Fruit fly (Drosophila melanogaster): Measurements from ENCODE around the gene RhoGDI.

Gene RhoGDI

dm6 chr3L:19907706-19908070, 20.9 kb upstream of the RhoGDI start:
- TF ChIP-seq Hnf4 (GFP tag; optimal IDR thresholded peaks at IDR 0.05) (no peak), Hr78 (GFP tag; optimal IDR thresholded peaks at IDR 0.05) (no peak), sv (GFP tag; optimal IDR thresholded peaks at IDR 0.05) (no peak), Dfd (GFP tag; optimal IDR thresholded peaks at IDR 0.05) (no peak), Jra (GFP tag; optimal IDR thresholded peaks at IDR 0.05) (no peak), fru (GFP tag; optimal IDR thresholded peaks at IDR 0.05) (no peak)

DNA sequence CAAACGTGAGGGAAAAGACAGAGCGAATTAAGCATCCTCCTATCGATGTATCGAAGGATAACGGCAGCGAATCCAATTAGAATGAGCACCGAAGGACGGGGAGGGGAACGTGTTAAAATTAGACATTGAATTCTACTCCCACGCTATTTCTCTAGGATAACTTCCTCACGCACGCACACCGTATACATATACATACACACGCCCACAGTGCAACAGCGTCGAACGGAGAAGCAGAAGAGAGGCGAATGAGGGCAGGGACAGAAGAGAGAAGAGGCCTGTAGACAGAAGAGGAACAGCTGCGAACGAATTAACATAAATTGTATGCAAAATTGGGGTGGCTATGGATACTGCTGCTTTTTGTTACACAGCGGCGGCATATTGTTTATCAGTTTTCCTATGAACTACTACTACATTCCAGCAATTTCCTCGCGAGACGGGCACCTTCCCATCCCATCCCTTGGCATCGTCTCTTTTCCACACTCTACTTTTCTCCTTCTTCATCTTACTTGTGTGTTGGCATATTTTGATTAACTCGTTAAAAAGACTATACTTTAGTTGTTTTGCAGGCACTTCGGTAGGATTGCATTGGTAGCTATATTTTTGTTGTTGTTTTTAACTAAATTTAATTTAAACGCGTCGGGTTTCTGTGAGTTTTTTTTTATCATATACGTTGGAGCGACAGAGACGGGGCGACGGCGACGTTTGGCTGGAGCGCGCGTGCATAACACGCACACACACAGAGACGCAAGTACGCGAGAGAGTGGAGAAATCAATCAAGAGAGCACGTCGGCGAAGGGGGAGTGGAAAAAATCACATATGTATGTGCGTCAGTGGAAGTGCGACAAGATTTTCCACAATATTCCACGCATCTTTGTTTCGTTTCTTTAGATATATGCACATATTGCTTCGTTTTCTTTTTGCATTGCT, 20.1 kb upstream of the RhoGDI start:
- TF ChIP-seq Mio (GFP tag; optimal IDR thresholded peaks at IDR 0.05): no peak
- TF ChIP-seq Hnf4 (GFP tag; optimal IDR thresholded peaks at IDR 0.05): no peak
- TF ChIP-seq Sp1 (GFP tag; optimal IDR thresholded peaks at IDR 0.05): no peak
- no peak for TF ChIP-seq CG32264 (GFP tag; optimal IDR thresholded peaks at IDR 0.05)
- TF ChIP-seq foxo (GFP tag; optimal IDR thresholded peaks at IDR 0.05): peak in 1 of 2 experiments; percentile 14
- no peak for TF ChIP-seq tai (GFP tag; optimal IDR thresholded peaks at IDR 0.05)
- TF ChIP-seq dsf (GFP tag; optimal IDR thresholded peaks at IDR 0.05; ENCODE audit: borderline replicate concordance): no peak
- no peak for TF ChIP-seq Abd-B (GFP tag; optimal IDR thresholded peaks at IDR 0.05)
- TF ChIP-seq brk (GFP tag; optimal IDR thresholded peaks at IDR 0.05): no peak
- TF ChIP-seq Hr83 (GFP tag; optimal IDR thresholded peaks at IDR 0.05; ENCODE audit: poor library complexity, severe bottlenecking): no peak
- no peak for TF ChIP-seq HLH106 (tag; optimal IDR thresholded peaks at IDR 0.05)
- TF ChIP-seq dl (GFP tag; optimal IDR thresholded peaks at IDR 0.05; ENCODE audit: insufficient read depth in 1 of 2, partially characterized antibody in 2 of 2): peak in 1 of 2 experiments; percentile 48
- no peak for TF ChIP-seq br (GFP tag; optimal IDR thresholded peaks at IDR 0.05)
- TF ChIP-seq Vsx2 (GFP tag; optimal IDR thresholded peaks at IDR 0.05; ENCODE audit: partially characterized antibody): no peak
- no peak for TF ChIP-seq Jra (GFP tag; optimal IDR thresholded peaks at IDR 0.05)
- TF ChIP-seq rgr (GFP tag; optimal IDR thresholded peaks at IDR 0.05): no peak
- TF ChIP-seq OdsH (GFP tag; optimal IDR thresholded peaks at IDR 0.05): no peak
- TF ChIP-seq jim (GFP tag; optimal IDR thresholded peaks at IDR 0.05): no peak
- TF ChIP-seq Rel (GFP tag; optimal IDR thresholded peaks at IDR 0.05): no peak
- TF ChIP-seq Rel (tag; optimal IDR thresholded peaks at IDR 0.05): peak; percentile 86
- TF ChIP-seq CrebA (GFP tag; optimal IDR thresholded peaks at IDR 0.05; ENCODE audit: borderline replicate concordance): no peak
- TF ChIP-seq CG9705 (GFP tag; optimal IDR thresholded peaks at IDR 0.05): no peak
- TF ChIP-seq h (GFP tag; optimal IDR thresholded peaks at IDR 0.05): peak; percentile 75
- TF ChIP-seq N (GFP tag; optimal IDR thresholded peaks at IDR 0.05): peak; percentile 20
- no peak for TF ChIP-seq GATAd (GFP tag; optimal IDR thresholded peaks at IDR 0.05)
- TF ChIP-seq Dfd (GFP tag; optimal IDR thresholded peaks at IDR 0.05): no peak
- TF ChIP-seq woc (GFP tag; optimal IDR thresholded peaks at IDR 0.05): peak; percentile 32
- peak; percentile 11 for TF ChIP-seq psq (GFP tag; optimal IDR thresholded peaks at IDR 0.05)
- no peak for TF ChIP-seq lola (GFP tag; optimal IDR thresholded peaks at IDR 0.05)
- no peak for TF ChIP-seq dmrt93B (GFP tag; optimal IDR thresholded peaks at IDR 0.05)
- TF ChIP-seq pan (optimal IDR thresholded peaks at IDR 0.05): no peak
- TF ChIP-seq usp (GFP tag; optimal IDR thresholded peaks at IDR 0.05): no peak
- peak; percentile 17 for TF ChIP-seq fru (GFP tag; optimal IDR thresholded peaks at IDR 0.05)
- TF ChIP-seq sage (GFP tag; optimal IDR thresholded peaks at IDR 0.05): no peak
- TF ChIP-seq Dif (GFP tag; optimal IDR thresholded peaks at IDR 0.05; ENCODE audit: partially characterized antibody): peak; percentile 58
- no peak for TF ChIP-seq Myc (optimal IDR thresholded peaks at IDR 0.05)
- no peak for TF ChIP-seq sv (GFP tag; optimal IDR thresholded peaks at IDR 0.05)

Measured in whole organism, wandering third instar larva.